Fruit fly (Drosophila melanogaster) whole organism, embryonic: ENCODE data around the gene CAH9.

Experiments used
- Atf-2 ChIP-seq: fragments of 200-800 bp; sonication (Bioruptor generic); optimal IDR thresholded peaks from 2 replicates; lab custom pipeline; 2016; ENCODE audit warnings: missing biosample characterization, missing genetic modification characterization
- Blimp-1 ChIP-seq: fragments of 200-800 bp; sonication (Bioruptor generic); optimal IDR thresholded peaks from 3 replicates; lab custom pipeline; 2018; ENCODE audit warnings: missing biosample characterization, missing genetic modification characterization, mild to moderate bottlenecking, moderate library complexity, missing genetic modification reagents
- BtbVII ChIP-seq: fragments of 200-800 bp; sonication (Bioruptor generic); optimal IDR thresholded peaks from 3 replicates; lab custom pipeline; 2017; ENCODE audit warnings: missing biosample characterization, mild to moderate bottlenecking, missing genetic modification characterization
- C15 ChIP-seq: fragments of 200-800 bp; sonication (Bioruptor generic); IDR thresholded peaks from 3 replicates; pipeline ENCODE4 v1.3.6; 2022; ENCODE audit warnings: missing biosample characterization, missing genetic modification characterization
- CG10209 ChIP-seq: fragments of 200-800 bp; sonication (Bioruptor generic); optimal IDR thresholded peaks from 3 replicates; lab custom pipeline; 2017; ENCODE audit warnings: missing biosample characterization, mild to moderate bottlenecking, missing genetic modification characterization, missing genetic modification reagents
- CG10565 ChIP-seq: fragments of 200-800 bp; sonication (Bioruptor generic); optimal IDR thresholded peaks from 3 replicates; lab custom pipeline; 2016; ENCODE audit warnings: missing biosample characterization, mild to moderate bottlenecking, missing genetic modification characterization
- CG10959 ChIP-seq: fragments of 200-800 bp; sonication (Bioruptor generic); IDR thresholded peaks from 2 replicates; pipeline ENCODE4 v1.3.6; 2022; ENCODE audit warnings: missing biosample characterization, missing genetic modification characterization
- CG11085 ChIP-seq: fragments of 200-800 bp; sonication (Bioruptor generic); IDR thresholded peaks from 2 replicates; pipeline ENCODE4 v1.3.6; 2022; ENCODE audit warnings: missing biosample characterization, missing genetic modification characterization
- CG11695 ChIP-seq: fragments of 200-800 bp; sonication (Bioruptor generic); IDR thresholded peaks from 3 replicates; pipeline ENCODE4 v1.3.6; 2022; ENCODE audit warnings: missing biosample characterization, missing genetic modification characterization
- CG12659 ChIP-seq: fragments of 200-800 bp; sonication (Bioruptor generic); optimal IDR thresholded peaks from 3 replicates; lab custom pipeline; 2017; ENCODE audit warnings: mild to moderate bottlenecking, missing biosample characterization, missing genetic modification reagents, missing genetic modification characterization
- CG13775 ChIP-seq: fragments of 200-800 bp; sonication (Bioruptor generic); optimal IDR thresholded peaks from 3 replicates; lab custom pipeline; 2017; ENCODE audit warnings: missing biosample characterization, mild to moderate bottlenecking, missing genetic modification characterization
- CG15073 ChIP-seq: fragments of 200-800 bp; sonication (Bioruptor generic); optimal IDR thresholded peaks from 2 replicates; lab custom pipeline; 2016; ENCODE audit warnings: missing biosample characterization, missing genetic modification characterization
- CG16779 ChIP-seq: fragments of 200-800 bp; sonication (Bioruptor generic); IDR thresholded peaks from 2 replicates; pipeline ENCODE4 v1.3.6; 2022; ENCODE audit warnings: missing biosample characterization, missing genetic modification characterization
- CG1792 ChIP-seq: fragments of 200-800 bp; sonication (Bioruptor generic); optimal IDR thresholded peaks from 2 replicates; lab custom pipeline; 2016; ENCODE audit warnings: missing biosample characterization, missing genetic modification characterization
- CG18599 ChIP-seq: fragments of 200-800 bp; sonication (Bioruptor generic); optimal IDR thresholded peaks from 3 replicates; lab custom pipeline; 2017; ENCODE audit warnings: missing biosample characterization, missing genetic modification characterization, mild to moderate bottlenecking, moderate library complexity, missing genetic modification reagents
- CG2875 ChIP-seq: fragments of 200-800 bp; sonication (Bioruptor generic); optimal IDR thresholded peaks from 2 replicates; lab custom pipeline; 2017; ENCODE audit warnings: missing biosample characterization, mild to moderate bottlenecking, missing genetic modification characterization, missing genetic modification reagents
- CG30020 ChIP-seq: fragments of 200-800 bp; optimal IDR thresholded peaks from 2 replicates; lab custom pipeline; 2019; ENCODE audit warnings: missing biosample characterization, mild to moderate bottlenecking, missing genetic modification characterization, moderate library complexity
- CG3726 ChIP-seq: fragments of 200-800 bp; sonication (Bioruptor generic); IDR thresholded peaks from 3 replicates; pipeline ENCODE4, ENCODE4 v1.3.6; 2022; ENCODE audit warnings: missing biosample characterization, missing genetic modification characterization
- CG42726 ChIP-seq: fragments of 200-800 bp; sonication (Bioruptor generic); IDR thresholded peaks from 2 replicates; pipeline ENCODE4 v1.3.6; 2022; ENCODE audit warnings: missing biosample characterization, missing genetic modification characterization; ENCODE audit not compliant: partially characterized antibody
- CG4328 ChIP-seq: fragments of 200-800 bp; sonication (Bioruptor generic); optimal IDR thresholded peaks from 3 replicates; lab custom pipeline; 2017; ENCODE audit warnings: missing biosample characterization, missing genetic modification reagents, missing genetic modification characterization
- CG7556 ChIP-seq: fragments of 200-800 bp; sonication (Bioruptor generic); optimal IDR thresholded peaks from 2 replicates; lab custom pipeline; 2017; ENCODE audit warnings: missing biosample characterization, mild to moderate bottlenecking, missing genetic modification characterization
- CG8089 ChIP-seq: fragments of 200-800 bp; sonication (Bioruptor generic); optimal IDR thresholded peaks from 3 replicates; lab custom pipeline; 2016; ENCODE audit warnings: missing biosample characterization, missing genetic modification characterization
- CG8290 ChIP-seq, 3 experiments: fragments of 200-800 bp; sonication (Bioruptor generic); optimal IDR thresholded peaks; 2 replicates each; lab custom pipeline; 2016 to 2019; ENCODE audit warnings: missing biosample characterization in 3 of 3, missing genetic modification characterization in 3 of 3, mild to moderate bottlenecking in 2 of 3, moderate library complexity in 1 of 3
- CG9215 ChIP-seq: fragments of 200-800 bp; sonication (Bioruptor generic); IDR thresholded peaks from 2 replicates; pipeline ENCODE4 v1.3.6; 2022; ENCODE audit warnings: missing biosample characterization, missing genetic modification characterization
- CG9932 ChIP-seq: fragments of 200-800 bp; sonication (Bioruptor generic); IDR thresholded peaks from 2 replicates; pipeline ENCODE4 v1.3.6; 2022; ENCODE audit warnings: missing biosample characterization, missing genetic modification characterization
- CoRest ChIP-seq: fragments of 200-800 bp; sonication (Bioruptor generic); optimal IDR thresholded peaks from 3 replicates; lab custom pipeline; 2018; ENCODE audit warnings: missing biosample characterization, mild to moderate bottlenecking, missing genetic modification characterization, moderate library complexity
- Dip2 ChIP-seq: fragments of 200-800 bp; sonication (Bioruptor generic); IDR thresholded peaks from 2 replicates; pipeline ENCODE4 v1.3.6; 2022; ENCODE audit warnings: missing biosample characterization, missing genetic modification characterization
- Eip74EF ChIP-seq, 2 experiments: fragments of 200-800 bp in 1 of 2; fragments of >200 bp in 1 of 2; sonication (Bioruptor generic) in 1 of 2; optimal IDR thresholded peaks; 2 replicates each; lab custom pipeline; 2017 to 2019; ENCODE audit warnings: missing biosample characterization in 2 of 2, missing genetic modification characterization in 2 of 2, mild to moderate bottlenecking in 1 of 2, moderate library complexity in 1 of 2
- GATAe ChIP-seq: fragments of 200-800 bp; sonication (Bioruptor generic); conservative IDR thresholded peaks from 2 replicates; pipeline ENCODE4 v1.3.6; 2022; ENCODE audit warnings: missing biosample characterization, missing genetic modification characterization
- Hmr ChIP-seq: fragments of 200-800 bp; sonication (Bioruptor generic); optimal IDR thresholded peaks from 3 replicates; lab custom pipeline; 2017; ENCODE audit warnings: mild to moderate bottlenecking, missing biosample characterization, missing genetic modification reagents, missing genetic modification characterization
- Hr3 ChIP-seq: fragments of 200-800 bp; sonication (Bioruptor generic); optimal IDR thresholded peaks from 3 replicates; lab custom pipeline; 2016; ENCODE audit warnings: missing biosample characterization, missing genetic modification characterization
- Lhr ChIP-seq: fragments of 200-800 bp; sonication (Bioruptor generic); optimal IDR thresholded peaks from 3 replicates; lab custom pipeline; 2017; ENCODE audit warnings: mild to moderate bottlenecking, missing biosample characterization, missing genetic modification reagents, missing genetic modification characterization
- NC2β ChIP-seq: fragments of 200-800 bp; sonication (Bioruptor generic); optimal IDR thresholded peaks from 2 replicates; lab custom pipeline; 2016; ENCODE audit warnings: missing biosample characterization, missing genetic modification characterization
- PHDP ChIP-seq: fragments of 200-800 bp; sonication (Bioruptor generic); optimal IDR thresholded peaks from 3 replicates; lab custom pipeline; 2018; ENCODE audit warnings: missing biosample characterization, mild to moderate bottlenecking, missing genetic modification characterization, moderate library complexity
- dpn ChIP-seq, 2 experiments: fragments of 200-800 bp; sonication (Bioruptor generic); optimal IDR thresholded peaks; 3 replicates each; lab custom pipeline; 2016; ENCODE audit warnings: missing biosample characterization in 2 of 2, missing genetic modification characterization in 2 of 2
- emc ChIP-seq: fragments of 200-800 bp; sonication (Bioruptor generic); optimal IDR thresholded peaks from 2 replicates; lab custom pipeline; 2016; ENCODE audit warnings: missing biosample characterization, missing genetic modification characterization
- grau ChIP-seq: fragments of 200-800 bp; optimal IDR thresholded peaks from 3 replicates; lab custom pipeline; 2019; ENCODE audit warnings: missing biosample characterization, mild to moderate bottlenecking, missing genetic modification characterization, moderate library complexity
- ham ChIP-seq: fragments of 200-800 bp; sonication (Bioruptor generic); IDR thresholded peaks from 2 replicates; pipeline ENCODE4 v1.3.6; 2022; ENCODE audit warnings: missing biosample characterization, missing genetic modification characterization
- hkb ChIP-seq, 2 experiments: fragments of 200-800 bp in 1 of 2; fragments of >200 bp in 1 of 2; sonication (Bioruptor generic) in 1 of 2; IDR thresholded peaks in 1 of 2; optimal IDR thresholded peaks in 1 of 2; 2 replicates each; pipeline versions ENCODE4 v1.3.6 to Lab custom; 2017 to 2022; ENCODE audit warnings: missing biosample characterization in 1 of 2, missing genetic modification characterization in 1 of 2
- kay ChIP-seq: fragments of 200-800 bp; sonication (Bioruptor generic); optimal IDR thresholded peaks from 2 replicates; lab custom pipeline; 2016; ENCODE audit warnings: missing biosample characterization, missing genetic modification characterization
- lab ChIP-seq: fragments of 200-800 bp; sonication (Bioruptor generic); optimal IDR thresholded peaks from 3 replicates; lab custom pipeline; 2017; ENCODE audit warnings: missing biosample characterization, missing genetic modification characterization, mild to moderate bottlenecking, moderate library complexity, missing genetic modification reagents
- lbe ChIP-seq: fragments of 200-800 bp; sonication (Bioruptor generic); optimal IDR thresholded peaks from 2 replicates; lab custom pipeline; 2016; ENCODE audit warnings: missing biosample characterization, mild to moderate bottlenecking, missing genetic modification characterization
- mam ChIP-seq: fragments of 200-800 bp; sonication (Bioruptor generic); optimal IDR thresholded peaks from 3 replicates; lab custom pipeline; 2016; ENCODE audit warnings: missing biosample characterization, missing genetic modification characterization
- ro ChIP-seq: fragments of 200-800 bp; sonication (Bioruptor generic); IDR thresholded peaks from 2 replicates; pipeline ENCODE4 v1.3.6; 2022; ENCODE audit warnings: missing biosample characterization, missing genetic modification characterization
- sc ChIP-seq, 3 experiments: fragments of >200 bp in 2 of 3; fragments of 200-800 bp in 1 of 3; sonication (Bioruptor generic) in 1 of 3; optimal IDR thresholded peaks; 2 replicates in 2 of 3; 3 replicates in 1 of 3; lab custom pipeline; 2017; ENCODE audit warnings: mild to moderate bottlenecking in 1 of 3, missing biosample characterization in 1 of 3, missing genetic modification characterization in 1 of 3, missing genetic modification reagents in 1 of 3
- trh ChIP-seq: fragments of 200-800 bp; sonication (Bioruptor generic); optimal IDR thresholded peaks from 2 replicates; lab custom pipeline; 2016; ENCODE audit warnings: missing biosample characterization, missing genetic modification characterization
- zen2 ChIP-seq: fragments of 200-800 bp; sonication (Bioruptor generic); IDR thresholded peaks from 3 replicates; pipeline ENCODE4 v1.3.6; 2022; ENCODE audit warnings: missing biosample characterization, missing genetic modification characterization; ENCODE audit not compliant: partially characterized antibody

CAH9 gene

DNA sequence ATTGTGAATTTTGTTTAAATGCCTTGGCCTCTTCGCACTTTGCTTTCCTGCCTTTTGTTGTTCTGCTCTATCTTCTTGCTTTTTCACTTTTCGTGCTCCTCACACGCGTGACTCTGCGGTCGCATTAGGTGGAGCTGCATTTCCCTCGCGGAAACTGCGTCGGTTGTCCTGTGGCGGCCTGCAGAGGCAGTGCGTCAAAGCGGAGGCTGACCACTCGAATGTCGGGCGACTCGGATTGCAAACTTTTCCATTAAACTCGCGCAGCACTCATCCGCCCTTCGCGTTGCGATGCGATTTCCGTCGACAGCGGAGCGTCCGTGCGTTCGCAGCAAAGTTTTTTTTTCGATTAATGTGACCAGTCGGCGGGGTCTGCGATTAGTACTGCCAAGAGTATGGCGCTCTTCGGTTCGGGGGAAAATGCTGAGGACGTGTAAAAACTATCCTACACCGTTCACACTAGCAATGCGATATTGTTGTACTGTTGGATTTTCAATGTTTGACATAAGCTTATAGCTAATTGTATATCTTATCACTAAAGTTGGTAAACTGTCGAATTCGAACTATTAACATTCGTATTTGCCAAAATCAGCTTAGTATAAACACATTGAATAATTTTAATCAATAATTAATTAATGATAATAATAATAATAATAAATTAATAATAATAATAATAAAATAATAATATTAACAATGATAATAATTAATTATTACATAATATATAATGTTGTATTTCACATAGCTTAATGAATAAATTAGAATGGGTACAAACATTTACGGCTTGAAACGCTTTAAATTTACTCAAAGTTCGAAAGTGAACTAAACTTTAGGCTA lies 44.9 kb upstream of the CAH9 start, which contains the start of gene CG6051 (continued):
- TF ChIP-seq sc (optimal IDR thresholded peaks at IDR 0.05; lab: Kevin White, UChicago): no peak
- TF ChIP-seq sc (GFP tag; optimal IDR thresholded peaks at IDR 0.05; lab: Kevin White, UChicago): peak; percentile 29
- TF ChIP-seq GATAe (GFP tag; lab: Robert Waterston, UW): no peak
- TF ChIP-seq CG12659 (GFP tag; lab: Kevin White, UChicago): peak; percentile 65
- no peak for TF ChIP-seq C15 (GFP tag; lab: Robert Waterston, UW)
- TF ChIP-seq CoRest (tag; lab: Kevin White, UChicago): peak; percentile 63
- TF ChIP-seq CG11695 (GFP tag; lab: Robert Waterston, UW): no peak
- TF ChIP-seq CG15073: no peak
- TF ChIP-seq Hr3 (GFP tag; lab: Kevin White, UChicago): peak; percentile 54
- TF ChIP-seq Eip74EF (GFP tag; optimal IDR thresholded peaks at IDR 0.05; lab: Kevin White, UChicago): peak in 1 of 2 experiments; percentile 85
- TF ChIP-seq grau (tag; lab: Kevin White, UChicago): peak; percentile 69
- no peak for TF ChIP-seq emc (GFP tag; lab: Kevin White, UChicago)
- TF ChIP-seq lbe: no peak
- TF ChIP-seq CG3726 (GFP tag; lab: Robert Waterston, UW): no peak
- TF ChIP-seq mam (GFP tag; lab: Kevin White, UChicago): peak; percentile 63
- no peak for TF ChIP-seq CG42726 (GFP tag; lab: Robert Waterston, UW)
- TF ChIP-seq CG1792 (GFP tag; lab: Kevin White, UChicago): no peak
- peak; percentile 53 for TF ChIP-seq CG8089
- TF ChIP-seq hkb (optimal IDR thresholded peaks at IDR 0.05; lab: Kevin White, UChicago): no peak
- TF ChIP-seq hkb (GFP tag; IDR thresholded peaks at IDR 0.05; lab: Robert Waterston, UW): no peak
- TF ChIP-seq CG4328 (GFP tag; lab: Kevin White, UChicago): peak; percentile 40
- peak; percentile 13 for TF ChIP-seq kay (GFP tag; lab: Kevin White, UChicago)
- TF ChIP-seq Atf-2 (GFP tag; lab: Kevin White, UChicago): peak; percentile 41
- peak; percentile 84 for TF ChIP-seq CG30020
- TF ChIP-seq PHDP (tag; lab: Kevin White, UChicago): peak; percentile 64
- no peak for TF ChIP-seq Dip2 (GFP tag; lab: Robert Waterston, UW)
- peak; percentile 74 for TF ChIP-seq lab (GFP tag; lab: Kevin White, UChicago)
- peak; percentile 41 to 43 for TF ChIP-seq dpn (GFP tag; optimal IDR thresholded peaks at IDR 0.05; lab: Kevin White, UChicago)
- TF ChIP-seq CG18599 (GFP tag; lab: Kevin White, UChicago): peak; percentile 68
- TF ChIP-seq CG10565: no peak
- peak; percentile 51 for TF ChIP-seq CG10209 (GFP tag; lab: Kevin White, UChicago)
- peak; percentile 54 for TF ChIP-seq Hmr (GFP tag; lab: Kevin White, UChicago)
- no peak for TF ChIP-seq CG10959 (GFP tag; lab: Robert Waterston, UW)
- TF ChIP-seq Blimp-1: peak; percentile 37
- TF ChIP-seq CG7556 (GFP tag; lab: Kevin White, UChicago): peak; percentile 33
- peak; percentile 9 for TF ChIP-seq CG2875
- no peak for TF ChIP-seq CG9932 (GFP tag; lab: Robert Waterston, UW)
- no peak for TF ChIP-seq ham
- TF ChIP-seq Lhr: no peak
- peak; percentile 49 for TF ChIP-seq CG13775 (GFP tag; lab: Kevin White, UChicago)
- no peak for TF ChIP-seq zen2
- TF ChIP-seq CG16779 (GFP tag; lab: Robert Waterston, UW): no peak
- no peak for TF ChIP-seq CG8290 (GFP tag; optimal IDR thresholded peaks at IDR 0.05; lab: Kevin White, UChicago)
- TF ChIP-seq CG8290 (tag; optimal IDR thresholded peaks at IDR 0.05; lab: Kevin White, UChicago): peak in 1 of 2 experiments; percentile 89
- no peak for TF ChIP-seq CG9215 (GFP tag; lab: Robert Waterston, UW)
- TF ChIP-seq NC2β (GFP tag; lab: Kevin White, UChicago): peak; percentile 66
- TF ChIP-seq BtbVII (GFP tag; lab: Kevin White, UChicago): peak; percentile 54
- no peak for TF ChIP-seq CG11085 (GFP tag; lab: Robert Waterston, UW)
- no peak for TF ChIP-seq trh
- TF ChIP-seq ro: no peak
